Fruit fly (Drosophila melanogaster) whole organism, embryonic: ENCODE data around the gene MTF-1.

Source experiments
- Abd-B ChIP-seq: fragments of 200-800 bp; sonication (Bioruptor generic); optimal IDR thresholded peaks from 2 replicates; lab custom pipeline; 2018; ENCODE audit warnings: missing biosample characterization, mild to moderate bottlenecking, missing genetic modification characterization, moderate library complexity
- CG10366 ChIP-seq: fragments of 200-800 bp; sonication (Bioruptor generic); IDR thresholded peaks from 2 replicates; pipeline ENCODE4 v1.3.6; 2022; ENCODE audit warnings: missing biosample characterization, missing genetic modification characterization
- CG11093 ChIP-seq: fragments of 200-800 bp; sonication (Bioruptor generic); IDR thresholded peaks from 3 replicates; pipeline ENCODE4 v1.3.6; 2022; ENCODE audit warnings: missing biosample characterization, missing genetic modification characterization
- CG11695 ChIP-seq: fragments of 200-800 bp; sonication (Bioruptor generic); IDR thresholded peaks from 3 replicates; pipeline ENCODE4 v1.3.6; 2022; ENCODE audit warnings: missing biosample characterization, missing genetic modification characterization
- CG12104 ChIP-seq: fragments of 200-800 bp; sonication (Bioruptor generic); optimal IDR thresholded peaks from 3 replicates; lab custom pipeline; 2016; ENCODE audit warnings: missing biosample characterization, missing genetic modification characterization
- CG12769 ChIP-seq: fragments of 200-800 bp; sonication (Bioruptor generic); optimal IDR thresholded peaks from 2 replicates; lab custom pipeline; 2019; ENCODE audit warnings: missing biosample characterization, mild to moderate bottlenecking, missing genetic modification characterization, moderate library complexity
- CG14050 ChIP-seq: fragments of 200-800 bp; sonication (Bioruptor generic); IDR thresholded peaks from 3 replicates; pipeline ENCODE4 v1.3.6; 2022; ENCODE audit warnings: missing biosample characterization, missing genetic modification characterization
- CG14441 ChIP-seq: fragments of 200-800 bp; sonication (Bioruptor generic); IDR thresholded peaks from 2 replicates; pipeline ENCODE4 v1.3.6; 2022; ENCODE audit warnings: missing biosample characterization, missing genetic modification characterization
- CG1647 ChIP-seq: fragments of 200-800 bp; sonication (Bioruptor generic); optimal IDR thresholded peaks from 3 replicates; lab custom pipeline; 2016; ENCODE audit warnings: missing biosample characterization, missing genetic modification characterization
- CG17568 ChIP-seq: fragments of 200-800 bp; sonication (Bioruptor generic); optimal IDR thresholded peaks from 2 replicates; lab custom pipeline; 2018; ENCODE audit warnings: missing biosample characterization, mild to moderate bottlenecking, missing genetic modification characterization, moderate library complexity
- CG17829 ChIP-seq: fragments of 200-800 bp; optimal IDR thresholded peaks from 2 replicates; lab custom pipeline; 2019; ENCODE audit warnings: missing biosample characterization, mild to moderate bottlenecking, missing genetic modification characterization, moderate library complexity
- CG18011 ChIP-seq: fragments of 200-800 bp; sonication (Bioruptor generic); optimal IDR thresholded peaks from 2 replicates; lab custom pipeline; 2017; ENCODE audit warnings: missing biosample characterization, missing genetic modification characterization, mild to moderate bottlenecking, moderate library complexity, missing genotype
- CG32767 ChIP-seq: fragments of 200-800 bp; sonication (Bioruptor generic); IDR thresholded peaks from 2 replicates; pipeline ENCODE4 v1.3.6; 2022; ENCODE audit warnings: missing biosample characterization, missing genetic modification characterization
- CG3726 ChIP-seq: fragments of 200-800 bp; sonication (Bioruptor generic); IDR thresholded peaks from 3 replicates; pipeline ENCODE4, ENCODE4 v1.3.6; 2022; ENCODE audit warnings: missing biosample characterization, missing genetic modification characterization
- CG4328 ChIP-seq: fragments of 200-800 bp; sonication (Bioruptor generic); optimal IDR thresholded peaks from 3 replicates; lab custom pipeline; 2017; ENCODE audit warnings: missing biosample characterization, missing genetic modification reagents, missing genetic modification characterization
- CG4820 ChIP-seq: fragments of 200-800 bp; sonication (Bioruptor generic); optimal IDR thresholded peaks from 3 replicates; lab custom pipeline; 2016; ENCODE audit warnings: missing biosample characterization, missing genetic modification characterization
- CG6791 ChIP-seq: fragments of 200-800 bp; sonication (Bioruptor generic); IDR thresholded peaks from 3 replicates; pipeline ENCODE4 v1.3.6; 2022; ENCODE audit warnings: missing biosample characterization, missing genetic modification characterization; ENCODE audit not compliant: partially characterized antibody
- CG7963 ChIP-seq: fragments of 200-800 bp; sonication (Bioruptor generic); IDR thresholded peaks from 3 replicates; pipeline ENCODE4 v1.3.6; 2022; ENCODE audit warnings: missing biosample characterization, missing genetic modification characterization; ENCODE audit not compliant: partially characterized antibody
- CG8281 ChIP-seq: fragments of 200-800 bp; sonication (Bioruptor generic); optimal IDR thresholded peaks from 2 replicates; lab custom pipeline; 2018; ENCODE audit warnings: missing biosample characterization, mild to moderate bottlenecking, missing genetic modification characterization, moderate library complexity
- CG9932 ChIP-seq: fragments of 200-800 bp; sonication (Bioruptor generic); IDR thresholded peaks from 2 replicates; pipeline ENCODE4 v1.3.6; 2022; ENCODE audit warnings: missing biosample characterization, missing genetic modification characterization
- CrebB ChIP-seq: fragments of 200-800 bp; sonication (Bioruptor generic); optimal IDR thresholded peaks from 3 replicates; lab custom pipeline; 2018; ENCODE audit warnings: missing biosample characterization, mild to moderate bottlenecking, missing genetic modification characterization
- D ChIP-seq, 2 experiments: fragments of 200-800 bp in 1 of 2; fragments of >200 bp in 1 of 2; sonication (Bioruptor generic) in 1 of 2; optimal IDR thresholded peaks; 2 replicates in 1 of 2; 3 replicates in 1 of 2; lab custom pipeline; 2017; ENCODE audit warnings: mild to moderate bottlenecking in 1 of 2, missing biosample characterization in 1 of 2, missing genetic modification characterization in 1 of 2, missing genetic modification reagents in 1 of 2
- Dad ChIP-seq: fragments of 200-800 bp; sonication (Bioruptor generic); optimal IDR thresholded peaks from 3 replicates; lab custom pipeline; 2016; ENCODE audit warnings: missing biosample characterization, missing genetic modification characterization
- Fer3 ChIP-seq: fragments of 200-800 bp; sonication (Bioruptor generic); optimal IDR thresholded peaks from 2 replicates; lab custom pipeline; 2018; ENCODE audit warnings: missing biosample characterization, mild to moderate bottlenecking, missing genetic modification characterization, moderate library complexity
- HLH4C ChIP-seq: fragments of 200-800 bp; sonication (Bioruptor generic); IDR thresholded peaks from 3 replicates; pipeline ENCODE4 v1.3.6; 2022; ENCODE audit warnings: missing biosample characterization, missing genetic modification characterization; ENCODE audit not compliant: partially characterized antibody
- HLHmδ ChIP-seq: fragments of 200-800 bp; sonication (Bioruptor generic); optimal IDR thresholded peaks from 2 replicates; lab custom pipeline; 2018; ENCODE audit warnings: missing biosample characterization, mild to moderate bottlenecking, missing genetic modification characterization, moderate library complexity
- Hr39 ChIP-seq: fragments of >200 bp; optimal IDR thresholded peaks from 2 replicates; lab custom pipeline; 2017
- Opbp ChIP-seq: fragments of 200-800 bp; sonication (Bioruptor generic); IDR thresholded peaks from 3 replicates; pipeline ENCODE4 v1.3.6; 2022; ENCODE audit warnings: missing biosample characterization, missing genetic modification characterization; ENCODE audit not compliant: partially characterized antibody
- Ptx1 ChIP-seq: fragments of 200-800 bp; sonication (Bioruptor generic); IDR thresholded peaks from 2 replicates; pipeline ENCODE4 v1.3.6; 2022; ENCODE audit warnings: missing biosample characterization, missing genetic modification characterization
- Rfx ChIP-seq: fragments of 200-800 bp; sonication (Bioruptor generic); IDR thresholded peaks from 2 replicates; pipeline ENCODE4 v1.3.6; 2022; ENCODE audit warnings: missing biosample characterization, missing genetic modification characterization
- Sin3A ChIP-seq: fragments of >200 bp; optimal IDR thresholded peaks from 2 replicates; lab custom pipeline; 2018
- Sry-δ ChIP-seq: fragments of 200-800 bp; sonication (Bioruptor generic); optimal IDR thresholded peaks from 2 replicates; lab custom pipeline; 2016; ENCODE audit warnings: missing biosample characterization, missing genetic modification characterization
- amos ChIP-seq: fragments of 200-800 bp; sonication (Bioruptor generic); IDR thresholded peaks from 2 replicates; pipeline ENCODE4 v1.3.6; 2022; ENCODE audit warnings: missing biosample characterization, missing genetic modification characterization; ENCODE audit not compliant: partially characterized antibody
- bcd ChIP-seq: fragments of 200-800 bp; sonication (Bioruptor generic); optimal IDR thresholded peaks from 2 replicates; lab custom pipeline; 2017; ENCODE audit warnings: missing biosample characterization, mild to moderate bottlenecking, missing genetic modification characterization
- caup ChIP-seq: fragments of 200-800 bp; sonication (Bioruptor generic); optimal IDR thresholded peaks from 3 replicates; lab custom pipeline; 2017; ENCODE audit warnings: missing biosample characterization, mild to moderate bottlenecking, missing genetic modification characterization, moderate library complexity; ENCODE audit not compliant: severe bottlenecking
- chinmo ChIP-seq: fragments of 200-800 bp; sonication (Bioruptor generic); IDR thresholded peaks from 4 replicates; pipeline ENCODE4 v1.3.6; 2022; ENCODE audit warnings: missing biosample characterization, missing genetic modification characterization; ENCODE audit not compliant: partially characterized antibody
- da ChIP-seq: fragments of 200-800 bp; sonication (Bioruptor generic); optimal IDR thresholded peaks from 2 replicates; lab custom pipeline; 2016; ENCODE audit warnings: missing biosample characterization, missing genetic modification characterization
- en ChIP-seq: fragments of 200-800 bp; sonication (Bioruptor generic); optimal IDR thresholded peaks from 2 replicates; lab custom pipeline; 2016; ENCODE audit warnings: missing biosample characterization, missing genetic modification characterization
- gcm2 ChIP-seq: fragments of 200-800 bp; sonication (Bioruptor generic); optimal IDR thresholded peaks from 2 replicates; lab custom pipeline; 2016; ENCODE audit warnings: missing biosample characterization, missing genetic modification characterization
- h ChIP-seq: fragments of >200 bp; optimal IDR thresholded peaks from 2 replicates; lab custom pipeline; 2017
- insv ChIP-seq, 2 experiments: fragments of 200-800 bp; sonication (Bioruptor generic); optimal IDR thresholded peaks; 3 replicates each; lab custom pipeline; 2016 to 2018; ENCODE audit warnings: missing biosample characterization in 2 of 2, missing genetic modification characterization in 2 of 2
- kah ChIP-seq: fragments of 200-800 bp; sonication (Bioruptor generic); optimal IDR thresholded peaks from 2 replicates; lab custom pipeline; 2018; ENCODE audit warnings: missing biosample characterization, mild to moderate bottlenecking, missing genetic modification characterization
- knrl ChIP-seq: fragments of 200-800 bp; sonication (Bioruptor generic); IDR thresholded peaks from 3 replicates; pipeline ENCODE4 v1.3.6; 2022; ENCODE audit warnings: missing biosample characterization, missing genetic modification characterization; ENCODE audit not compliant: partially characterized antibody
- pan ChIP-seq, 4 experiments: fragments of >200 bp in 3 of 4; fragments of 200-800 bp in 1 of 4; sonication (Bioruptor generic) in 1 of 4; optimal IDR thresholded peaks in 3 of 4; IDR thresholded peaks in 1 of 4; 2 replicates each; pipeline versions ENCODE4 v1.3.6 to Lab custom; 2017 to 2022; ENCODE audit warnings: missing biosample characterization in 2 of 4, missing genetic modification characterization in 2 of 4, mixed read lengths in 1 of 4
- peb ChIP-seq: fragments of 200-800 bp; sonication (Bioruptor generic); IDR thresholded peaks from 2 replicates; pipeline ENCODE4 v1.3.6; 2022; ENCODE audit warnings: missing biosample characterization, missing genetic modification characterization
- row ChIP-seq: fragments of 200-800 bp; sonication (Bioruptor generic); IDR thresholded peaks from 3 replicates; pipeline ENCODE4 v1.3.6; 2022; ENCODE audit warnings: missing biosample characterization, missing genetic modification characterization
- sim ChIP-seq: fragments of 200-800 bp; sonication (Bioruptor generic); IDR thresholded peaks from 2 replicates; pipeline ENCODE4 v1.3.6; 2022; ENCODE audit warnings: missing biosample characterization, missing genetic modification characterization
- tup ChIP-seq: fragments of 200-800 bp; sonication (Bioruptor generic); optimal IDR thresholded peaks from 2 replicates; lab custom pipeline; 2016; ENCODE audit warnings: missing biosample characterization, mild to moderate bottlenecking, missing genetic modification characterization, moderate library complexity
- vfl ChIP-seq: fragments of 200-800 bp; sonication (Bioruptor generic); optimal IDR thresholded peaks from 2 replicates; lab custom pipeline; 2016; ENCODE audit warnings: missing biosample characterization, missing genetic modification characterization
- yki ChIP-seq: fragments of >200 bp; optimal IDR thresholded peaks from 3 replicates; lab custom pipeline; 2018
- zfh2 ChIP-seq: fragments of 200-800 bp; sonication (Bioruptor generic); optimal IDR thresholded peaks from 2 replicates; lab custom pipeline; 2016; ENCODE audit warnings: missing biosample characterization, missing genetic modification characterization

The MTF-1 gene

dm6 chr3L:9435315-9435714 lies 5.2 kb downstream of the MTF-1 start, which contains the start of gene CG42526 (continued):
- TF ChIP-seq CG4820 (GFP tag; lab: Kevin White, UChicago) (no peak), tup (GFP tag; lab: Kevin White, UChicago) (no peak), CG3726 (GFP tag; lab: Robert Waterston, UW) (no peak), HLH4C (peak; percentile 25; the same call in 1 of the 3 replicates), knrl (GFP tag; lab: Robert Waterston, UW) (peak; percentile 7; the same call in 1 of the 3 replicates), CG14441 (GFP tag; lab: Robert Waterston, UW) (no peak), gcm2 (GFP tag; lab: Kevin White, UChicago) (no peak), da (GFP tag; lab: Kevin White, UChicago) (no peak), yki (lab: Kevin White, UChicago) (no peak), Sry-δ (GFP tag; lab: Kevin White, UChicago) (peak; percentile 82), CG11695 (GFP tag; lab: Robert Waterston, UW) (no peak), CG4328 (GFP tag; lab: Kevin White, UChicago) (no peak), CG8281 (tag; lab: Kevin White, UChicago) (no peak), Hr39 (lab: Kevin White, UChicago) (no peak), vfl (GFP tag; lab: Kevin White, UChicago) (peak; percentile 61), insv (GFP tag; optimal IDR thresholded peaks at IDR 0.05; lab: Kevin White, UChicago) (no peak), CG12769 (tag; lab: Kevin White, UChicago) (peak; percentile 56), D (optimal IDR thresholded peaks at IDR 0.05; lab: Kevin White, UChicago) (no peak), D (GFP tag; optimal IDR thresholded peaks at IDR 0.05; lab: Kevin White, UChicago) (no peak), CG1647 (GFP tag; lab: Kevin White, UChicago) (peak; percentile 7), chinmo (0 out of 4 replicates have a peak, but pooled peaks have one; percentile 5), sim (GFP tag; lab: Robert Waterston, UW) (no peak), pan (optimal IDR thresholded peaks at IDR 0.05; lab: Kevin White, UChicago) (no peak), pan (GFP tag; optimal IDR thresholded peaks at IDR 0.05 in 1 of 2, IDR thresholded peaks at IDR 0.05 in 1 of 2) (peak in 1 of 2 experiments; percentile 49), Sin3A (lab: Kevin White, UChicago) (peak; percentile 25), HLHmδ (GFP tag; lab: Kevin White, UChicago) (no peak), CG14050 (GFP tag; lab: Robert Waterston, UW) (no peak), CG7963 (no peak), amos (GFP tag; lab: Robert Waterston, UW) (peak; percentile 44; the same call in 1 of the 2 replicates), CG32767 (GFP tag; lab: Robert Waterston, UW) (no peak), h (lab: Kevin White, UChicago) (no peak), caup (GFP tag; lab: Kevin White, UChicago) (peak; percentile 39), peb (GFP tag; lab: Robert Waterston, UW) (no peak), CG10366 (GFP tag; lab: Robert Waterston, UW) (peak; percentile 55), Abd-B (peak; percentile 2), kah (GFP tag; lab: Kevin White, UChicago) (no peak), en (no peak), row (GFP tag; lab: Robert Waterston, UW) (peak; percentile 75), CG18011 (GFP tag; lab: Kevin White, UChicago) (peak; percentile 20), Dad (no peak), Fer3 (tag; lab: Kevin White, UChicago) (no peak), CG17568 (GFP tag; lab: Kevin White, UChicago) (no peak), Ptx1 (no peak), CrebB (tag; lab: Kevin White, UChicago) (no peak), Opbp (0 out of 3 replicates have a peak, but pooled peaks have one; percentile 47), Rfx (peak; percentile 70), CG12104 (no peak), CG11093 (GFP tag; lab: Robert Waterston, UW) (no peak), CG9932 (GFP tag; lab: Robert Waterston, UW) (peak; percentile 76), zfh2 (GFP tag; lab: Kevin White, UChicago) (peak; percentile 63), CG6791 (no peak), bcd (GFP tag; lab: Kevin White, UChicago) (no peak), CG17829 (tag; lab: Kevin White, UChicago) (peak; percentile 31)
